Fruit fly (Drosophila melanogaster) whole organism, embryonic: ENCODE results near the gene foi.

Experiments used
- Ada2b ChIP-seq: fragments of 200-800 bp; sonication (Bioruptor generic); IDR thresholded peaks from 2 replicates; pipeline ENCODE4 v1.3.6; 2022; ENCODE audit warnings: missing biosample characterization, missing genetic modification characterization
- CG10147 ChIP-seq: fragments of 200-800 bp; sonication (Bioruptor generic); optimal IDR thresholded peaks from 2 replicates; lab custom pipeline; 2019; ENCODE audit warnings: missing biosample characterization, mild to moderate bottlenecking, missing genetic modification characterization, moderate library complexity
- CG12391 ChIP-seq: fragments of 200-800 bp; sonication (Bioruptor generic); optimal IDR thresholded peaks from 3 replicates; lab custom pipeline; 2018; ENCODE audit warnings: missing biosample characterization, mild to moderate bottlenecking, missing genetic modification characterization, moderate library complexity
- CG12769 ChIP-seq: fragments of 200-800 bp; sonication (Bioruptor generic); optimal IDR thresholded peaks from 2 replicates; lab custom pipeline; 2019; ENCODE audit warnings: missing biosample characterization, mild to moderate bottlenecking, missing genetic modification characterization, moderate library complexity
- CG14965 ChIP-seq: fragments of 200-800 bp; sonication (Bioruptor generic); optimal IDR thresholded peaks from 2 replicates; lab custom pipeline; 2016; ENCODE audit warnings: missing biosample characterization, missing genetic modification characterization, borderline replicate concordance
- CG16813 ChIP-seq: fragments of 200-800 bp; sonication (Bioruptor generic); IDR thresholded peaks from 3 replicates; pipeline ENCODE4 v1.3.6; 2022; ENCODE audit warnings: missing biosample characterization, missing genetic modification characterization; ENCODE audit not compliant: partially characterized antibody
- CG17186 ChIP-seq: fragments of 200-800 bp; sonication (Bioruptor generic); optimal IDR thresholded peaks from 3 replicates; lab custom pipeline; 2017; ENCODE audit warnings: missing biosample characterization, missing genetic modification reagents, missing genetic modification characterization
- CG17802 ChIP-seq: fragments of 200-800 bp; sonication (Bioruptor generic); optimal IDR thresholded peaks from 2 replicates; lab custom pipeline; 2018; ENCODE audit warnings: missing biosample characterization, mild to moderate bottlenecking, missing genetic modification characterization, moderate library complexity
- CG18599 ChIP-seq: fragments of 200-800 bp; sonication (Bioruptor generic); optimal IDR thresholded peaks from 3 replicates; lab custom pipeline; 2017; ENCODE audit warnings: missing biosample characterization, missing genetic modification characterization, mild to moderate bottlenecking, moderate library complexity, missing genetic modification reagents
- CG2129 ChIP-seq: fragments of 200-800 bp; sonication (Bioruptor generic); IDR thresholded peaks from 2 replicates; pipeline ENCODE4 v1.3.6; 2022; ENCODE audit warnings: missing biosample characterization, missing genetic modification characterization; ENCODE audit not compliant: partially characterized antibody
- CG31224 ChIP-seq: fragments of 200-800 bp; sonication (Bioruptor generic); IDR thresholded peaks from 2 replicates; pipeline ENCODE4 v1.3.6; 2022; ENCODE audit warnings: missing biosample characterization, missing genetic modification characterization
- CG34376 ChIP-seq: fragments of 200-800 bp; sonication (Bioruptor generic); optimal IDR thresholded peaks from 2 replicates; lab custom pipeline; 2018; ENCODE audit warnings: missing biosample characterization, mild to moderate bottlenecking, missing genetic modification characterization
- CG4820 ChIP-seq: fragments of 200-800 bp; sonication (Bioruptor generic); optimal IDR thresholded peaks from 3 replicates; lab custom pipeline; 2016; ENCODE audit warnings: missing biosample characterization, missing genetic modification characterization
- CG4854 ChIP-seq: fragments of 200-800 bp; sonication (Bioruptor generic); optimal IDR thresholded peaks from 2 replicates; lab custom pipeline; 2016; ENCODE audit warnings: missing biosample characterization, missing genetic modification characterization, inconsistent platforms
- CG5245 ChIP-seq: fragments of 200-800 bp; sonication (Bioruptor generic); optimal IDR thresholded peaks from 3 replicates; lab custom pipeline; 2016; ENCODE audit warnings: missing biosample characterization, missing genetic modification characterization
- CG5953 ChIP-seq: fragments of 200-800 bp; sonication (Bioruptor generic); IDR thresholded peaks from 2 replicates; pipeline ENCODE4 v1.3.6; 2022; ENCODE audit warnings: missing biosample characterization, missing genetic modification characterization
- CG6813 ChIP-seq: fragments of 200-800 bp; sonication (Bioruptor generic); optimal IDR thresholded peaks from 2 replicates; lab custom pipeline; 2017; ENCODE audit warnings: missing biosample characterization, missing genetic modification characterization, mild to moderate bottlenecking, moderate library complexity, missing genetic modification reagents
- CG8281 ChIP-seq: fragments of 200-800 bp; sonication (Bioruptor generic); optimal IDR thresholded peaks from 2 replicates; lab custom pipeline; 2018; ENCODE audit warnings: missing biosample characterization, mild to moderate bottlenecking, missing genetic modification characterization, moderate library complexity
- CHES-1-like ChIP-seq: fragments of 200-800 bp; sonication (Bioruptor generic); optimal IDR thresholded peaks from 2 replicates; lab custom pipeline; 2016; ENCODE audit warnings: missing biosample characterization, missing genetic modification characterization
- Dp ChIP-seq: fragments of 200-800 bp; sonication (Bioruptor generic); optimal IDR thresholded peaks from 2 replicates; lab custom pipeline; 2018; ENCODE audit warnings: missing biosample characterization, mild to moderate bottlenecking, missing genetic modification characterization, moderate library complexity
- Ets65A ChIP-seq: fragments of 200-800 bp; sonication (Bioruptor generic); peaks from one replicate; lab custom pipeline; 2016; ENCODE audit warnings: missing biosample characterization, missing genetic modification characterization
- Fer1 ChIP-seq: fragments of 200-800 bp; sonication (Bioruptor generic); optimal IDR thresholded peaks from 2 replicates; lab custom pipeline; 2017; ENCODE audit warnings: missing biosample characterization, mild to moderate bottlenecking, missing genetic modification characterization
- Hr78 ChIP-seq, 2 experiments: fragments of 200-800 bp in 1 of 2; fragments of >200 bp in 1 of 2; sonication (Bioruptor generic) in 1 of 2; optimal IDR thresholded peaks; 2 replicates each; lab custom pipeline; 2017 to 2019; ENCODE audit warnings: missing biosample characterization in 2 of 2, missing genetic modification characterization in 2 of 2, mild to moderate bottlenecking in 1 of 2, moderate library complexity in 1 of 2
- Max ChIP-seq: fragments of 200-800 bp; sonication (Bioruptor generic); optimal IDR thresholded peaks from 2 replicates; lab custom pipeline; 2016; ENCODE audit warnings: missing biosample characterization, mild to moderate bottlenecking, missing genetic modification characterization
- NFAT ChIP-seq: fragments of 200-800 bp; sonication (Bioruptor generic); IDR thresholded peaks from 2 replicates; pipeline ENCODE4 v1.3.6; 2022; ENCODE audit warnings: missing biosample characterization, missing genetic modification characterization
- Opbp ChIP-seq: fragments of 200-800 bp; sonication (Bioruptor generic); IDR thresholded peaks from 3 replicates; pipeline ENCODE4 v1.3.6; 2022; ENCODE audit warnings: missing biosample characterization, missing genetic modification characterization; ENCODE audit not compliant: partially characterized antibody
- Stat92E ChIP-seq, 3 experiments: fragments of >200 bp in 2 of 3; fragments of 200-800 bp in 1 of 3; sonication (Bioruptor generic) in 1 of 3; optimal IDR thresholded peaks; 2 replicates each; lab custom pipeline; 2017 to 2019; ENCODE audit warnings: missing biosample characterization in 3 of 3, missing genetic modification characterization in 3 of 3, mild to moderate bottlenecking in 1 of 3, moderate library complexity in 1 of 3
- chif ChIP-seq, 2 experiments: fragments of 200-800 bp; sonication (Bioruptor generic); optimal IDR thresholded peaks; 3 replicates each; lab custom pipeline; 2016; ENCODE audit warnings: missing biosample characterization in 2 of 2, missing genetic modification characterization in 2 of 2
- croc ChIP-seq: fragments of 200-800 bp; sonication (Bioruptor generic); conservative IDR thresholded peaks from 3 replicates; pipeline ENCODE4 v1.3.6; 2022; ENCODE audit warnings: missing biosample characterization, missing genetic modification characterization
- dmrt99B ChIP-seq: fragments of 200-800 bp; sonication (Bioruptor generic); optimal IDR thresholded peaks from 2 replicates; lab custom pipeline; 2018; ENCODE audit warnings: missing biosample characterization, mild to moderate bottlenecking, missing genetic modification characterization, moderate library complexity
- emc ChIP-seq: fragments of 200-800 bp; sonication (Bioruptor generic); optimal IDR thresholded peaks from 2 replicates; lab custom pipeline; 2016; ENCODE audit warnings: missing biosample characterization, missing genetic modification characterization
- en ChIP-seq: fragments of 200-800 bp; sonication (Bioruptor generic); optimal IDR thresholded peaks from 2 replicates; lab custom pipeline; 2016; ENCODE audit warnings: missing biosample characterization, missing genetic modification characterization
- ewg ChIP-seq: fragments of 200-800 bp; sonication (Bioruptor generic); optimal IDR thresholded peaks from 3 replicates; lab custom pipeline; 2017; ENCODE audit warnings: mild to moderate bottlenecking, missing biosample characterization, missing genetic modification reagents, missing genetic modification characterization
- gro ChIP-seq: fragments of 200-800 bp; sonication (Bioruptor generic); optimal IDR thresholded peaks from 2 replicates; lab custom pipeline; 2016; ENCODE audit warnings: missing biosample characterization, missing genetic modification characterization
- h ChIP-seq: fragments of >200 bp; optimal IDR thresholded peaks from 2 replicates; lab custom pipeline; 2017
- hb ChIP-seq: fragments of 200-800 bp; sonication (Bioruptor generic); IDR thresholded peaks from 3 replicates; pipeline ENCODE4 v1.3.6; 2022; ENCODE audit warnings: missing biosample characterization, missing genetic modification characterization; ENCODE audit not compliant: partially characterized antibody
- jumu ChIP-seq: fragments of 200-800 bp; sonication (Bioruptor generic); optimal IDR thresholded peaks from 3 replicates; lab custom pipeline; 2016; ENCODE audit warnings: missing biosample characterization, missing genetic modification characterization
- knrl ChIP-seq: fragments of 200-800 bp; sonication (Bioruptor generic); IDR thresholded peaks from 3 replicates; pipeline ENCODE4 v1.3.6; 2022; ENCODE audit warnings: missing biosample characterization, missing genetic modification characterization; ENCODE audit not compliant: partially characterized antibody
- mam ChIP-seq: fragments of 200-800 bp; sonication (Bioruptor generic); optimal IDR thresholded peaks from 3 replicates; lab custom pipeline; 2016; ENCODE audit warnings: missing biosample characterization, missing genetic modification characterization
- pb ChIP-seq: fragments of 200-800 bp; sonication (Bioruptor generic); optimal IDR thresholded peaks from 3 replicates; lab custom pipeline; 2016; ENCODE audit warnings: missing biosample characterization, missing genetic modification characterization
- row ChIP-seq: fragments of 200-800 bp; sonication (Bioruptor generic); IDR thresholded peaks from 3 replicates; pipeline ENCODE4 v1.3.6; 2022; ENCODE audit warnings: missing biosample characterization, missing genetic modification characterization
- scrt ChIP-seq: fragments of 200-800 bp; sonication (Bioruptor generic); optimal IDR thresholded peaks from 2 replicates; lab custom pipeline; 2018; ENCODE audit warnings: missing biosample characterization, mild to moderate bottlenecking, missing genetic modification characterization, moderate library complexity
- sima ChIP-seq: fragments of 200-800 bp; sonication (Bioruptor generic); optimal IDR thresholded peaks from 2 replicates; lab custom pipeline; 2016; ENCODE audit warnings: missing biosample characterization, missing genetic modification characterization
- ttk ChIP-seq: fragments of 200-800 bp; sonication (Bioruptor generic); IDR thresholded peaks from 2 replicates; pipeline ENCODE4 v2.1.2; 2022; ENCODE audit warnings: missing biosample characterization, missing genetic modification characterization
- tup ChIP-seq: fragments of 200-800 bp; sonication (Bioruptor generic); optimal IDR thresholded peaks from 2 replicates; lab custom pipeline; 2016; ENCODE audit warnings: missing biosample characterization, mild to moderate bottlenecking, missing genetic modification characterization, moderate library complexity
- zen2 ChIP-seq: fragments of 200-800 bp; sonication (Bioruptor generic); IDR thresholded peaks from 3 replicates; pipeline ENCODE4 v1.3.6; 2022; ENCODE audit warnings: missing biosample characterization, missing genetic modification characterization; ENCODE audit not compliant: partially characterized antibody
- zf30C ChIP-seq: fragments of 200-800 bp; sonication (Bioruptor generic); optimal IDR thresholded peaks from 3 replicates; lab custom pipeline; 2018; ENCODE audit warnings: missing biosample characterization, mild to moderate bottlenecking, missing genetic modification characterization

Gene foi

DNA sequence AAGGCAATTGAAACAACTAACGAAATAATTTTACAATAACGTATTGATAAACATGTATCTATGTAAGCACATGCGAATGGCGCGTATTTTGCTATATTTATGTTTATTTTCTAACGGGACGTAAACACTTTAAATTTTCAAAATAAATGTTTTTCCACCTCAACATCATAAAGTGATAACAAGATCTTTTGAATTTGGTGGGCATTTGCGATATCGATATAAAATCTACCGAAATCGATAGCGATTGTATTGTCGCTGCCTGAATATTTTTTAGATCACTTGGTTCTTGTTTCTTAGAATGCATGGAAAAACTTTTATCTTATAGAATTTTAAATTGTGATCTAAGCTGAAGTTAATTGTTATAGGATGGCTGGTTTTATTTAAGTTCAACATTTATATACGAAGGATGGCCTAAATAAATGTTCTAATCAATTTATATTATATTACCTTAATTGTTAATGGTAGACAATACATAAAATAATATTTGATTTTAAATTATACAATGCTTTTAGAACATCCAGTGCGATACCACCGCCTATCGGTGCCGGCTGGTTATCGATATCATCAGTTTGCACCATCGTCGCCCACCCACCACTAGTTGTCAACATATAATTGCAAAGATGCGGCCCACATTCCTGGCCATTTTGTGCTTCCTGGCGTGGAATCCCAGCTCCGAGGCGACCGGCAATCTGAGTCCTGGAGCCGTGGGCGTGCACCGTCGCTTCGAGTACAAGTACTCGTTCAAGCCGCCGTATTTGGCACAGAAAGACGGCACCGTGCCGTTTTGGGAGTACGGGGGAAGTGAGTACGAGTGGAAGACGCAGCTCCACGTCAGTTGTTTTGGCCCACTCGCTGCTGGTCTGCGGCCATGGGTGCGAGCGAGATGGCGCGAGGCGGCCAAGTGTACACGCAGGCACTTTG lies 9.6 kb downstream of the foi start, which contains the start of gene ergic53 (continued):
- TF ChIP-seq Stat92E (GFP tag; optimal IDR thresholded peaks at IDR 0.05; lab: Kevin White, UChicago) (peak in 1 of 3 experiments; percentile 52), gro (GFP tag; lab: Kevin White, UChicago) (no peak), CG17186 (GFP tag; lab: Kevin White, UChicago) (peak; percentile 11), CG34376 (GFP tag; lab: Kevin White, UChicago) (peak; percentile 15), hb (GFP tag; lab: Robert Waterston, UW) (peak; percentile 78), chif (GFP tag; optimal IDR thresholded peaks at IDR 0.05; lab: Kevin White, UChicago) (no peak), Hr78 (GFP tag; optimal IDR thresholded peaks at IDR 0.05; lab: Kevin White, UChicago) (no peak), CG8281 (tag; lab: Kevin White, UChicago) (no peak), Dp (GFP tag; lab: Kevin White, UChicago) (peak; percentile 89), knrl (GFP tag; lab: Robert Waterston, UW) (peak; percentile 66; the same call in 2 of the 3 replicates), CG6813 (no peak), NFAT (no peak), CG17802 (tag; lab: Kevin White, UChicago) (no peak), CG5245 (GFP tag; lab: Kevin White, UChicago) (no peak), sima (GFP tag; lab: Kevin White, UChicago) (no peak), zen2 (peak; percentile 60; the same call in 2 of the 3 replicates), CG5953 (GFP tag; lab: Robert Waterston, UW) (no peak), Max (no peak), en (GFP tag; lab: Kevin White, UChicago) (no peak), CG14965 (GFP tag; lab: Kevin White, UChicago) (no peak), CG12769 (tag; lab: Kevin White, UChicago) (no peak), Ets65A (GFP tag; lab: Kevin White, UChicago) (no peak), zf30C (GFP tag; lab: Kevin White, UChicago) (no peak), CG16813 (GFP tag; lab: Robert Waterston, UW) (peak; percentile 77), row (GFP tag; lab: Robert Waterston, UW) (0 out of 3 replicates have a peak, but pooled peaks have one; percentile 25), CG18599 (GFP tag; lab: Kevin White, UChicago) (no peak), tup (GFP tag; lab: Kevin White, UChicago) (no peak), ewg (GFP tag; lab: Kevin White, UChicago) (no peak), ttk (no peak), CG10147 (GFP tag; lab: Kevin White, UChicago) (no peak), jumu (no peak), croc (GFP tag; lab: Robert Waterston, UW) (no peak), mam (GFP tag; lab: Kevin White, UChicago) (no peak), CHES-1-like (GFP tag; lab: Kevin White, UChicago) (peak; percentile 58), Fer1 (peak; percentile 56), Opbp (GFP tag; lab: Robert Waterston, UW) (peak; percentile 72), CG12391 (peak; percentile 64), CG31224 (GFP tag; lab: Robert Waterston, UW) (no peak), scrt (GFP tag; lab: Kevin White, UChicago) (peak; percentile 38), Ada2b (GFP tag; lab: Robert Waterston, UW) (no peak), h (lab: Kevin White, UChicago) (no peak), pb (no peak), CG4820 (GFP tag; lab: Kevin White, UChicago) (no peak), dmrt99B (tag; lab: Kevin White, UChicago) (no peak), emc (no peak), CG4854 (GFP tag; lab: Kevin White, UChicago) (no peak), CG2129 (GFP tag; lab: Robert Waterston, UW) (peak; percentile 42)
